Worm (Caenorhabditis elegans) whole organism, young adult: ENCODE results near the gene K02E2.7.

Experiments used
- B0019.2 ChIP-seq: fragments of 200-800 bp; sonication (Bioruptor generic); conservative IDR thresholded peaks from 2 replicates; pipeline ENCODE4 v1.3.6; 2022; ENCODE audit warnings: missing genetic modification reagents, missing genetic modification characterization, missing compliant biosample characterization
- B0035.1 ChIP-seq: sonication (generic microtip); optimal IDR thresholded peaks from 2 replicates; lab custom pipeline; 2016; ENCODE audit warnings: missing genetic modification characterization, mild to moderate bottlenecking, missing compliant biosample characterization, missing genotype, missing genetic modification reagents
- B0336.3 ChIP-seq: fragments of 200-800 bp; sonication (Bioruptor generic); IDR thresholded peaks from 2 replicates; pipeline ENCODE4 v1.3.6; 2022; ENCODE audit warnings: missing genetic modification characterization, missing compliant biosample characterization
- F10E7.11 ChIP-seq: sonication (generic microtip); optimal IDR thresholded peaks from 2 replicates; lab custom pipeline; 2017; ENCODE audit warnings: mild to moderate bottlenecking, missing genetic modification characterization, moderate library complexity, missing compliant biosample characterization
- F49E8.2 ChIP-seq: sonication (generic microtip); optimal IDR thresholded peaks from 3 replicates; lab custom pipeline; 2017; ENCODE audit warnings: missing genetic modification characterization, mild to moderate bottlenecking, missing compliant biosample characterization, antibody characterized with exemption, moderate library complexity; ENCODE audit not compliant: insufficient read depth
- F57A8.1 ChIP-seq: fragments of 200-800 bp; sonication (Bioruptor generic); optimal IDR thresholded peaks from 2 replicates; lab custom pipeline; 2018; ENCODE audit warnings: mild to moderate bottlenecking, missing genetic modification characterization, moderate library complexity, missing compliant biosample characterization
- T07F8.4 ChIP-seq: sonication (generic microtip); optimal IDR thresholded peaks from 2 replicates; lab custom pipeline; 2016; ENCODE audit warnings: mild to moderate bottlenecking, missing genetic modification characterization, moderate library complexity, missing compliant biosample characterization
- Y53G8AR.9 ChIP-seq: fragments of 200-800 bp; sonication (Bioruptor generic); conservative IDR thresholded peaks from 2 replicates; pipeline ENCODE4 v1.3.6; 2022; ENCODE audit warnings: missing genetic modification reagents, missing genetic modification characterization, missing compliant biosample characterization
- ama-1 ChIP-seq, 3 experiments: fragments of 150-350 bp in 1 of 3; sonication (generic microtip) in 2 of 3; optimal IDR thresholded peaks; 2 replicates each; lab custom pipeline; 2014 to 2018; ENCODE audit warnings: missing biosample characterization in 2 of 3, missing genetic modification characterization in 2 of 3, missing genetic modification reagents in 2 of 3
- atf-7 ChIP-seq: sonication (generic microtip); optimal IDR thresholded peaks from 2 replicates; lab custom pipeline; 2017; ENCODE audit warnings: mild to moderate bottlenecking, missing genetic modification characterization, missing compliant biosample characterization
- attf-3 ChIP-seq: fragments of 200-800 bp; sonication (Bioruptor generic); conservative IDR thresholded peaks from 2 replicates; pipeline ENCODE4 v1.3.6; 2022; ENCODE audit warnings: missing genetic modification reagents, missing genetic modification characterization, missing compliant biosample characterization
- attf-5 ChIP-seq: fragments of 200-800 bp; sonication (Bioruptor generic); optimal IDR thresholded peaks from 2 replicates; lab custom pipeline; 2018; ENCODE audit warnings: mild to moderate bottlenecking, missing genetic modification characterization, missing compliant biosample characterization
- cebp-1 ChIP-seq, 2 experiments: fragments of 200-800 bp in 1 of 2; sonication (Bioruptor generic) in 1 of 2; sonication (generic microtip) in 1 of 2; IDR thresholded peaks in 1 of 2; optimal IDR thresholded peaks in 1 of 2; 2 replicates each; pipeline versions ENCODE4 v1.3.6 to Lab custom; 2017 to 2022; ENCODE audit warnings: missing compliant biosample characterization in 2 of 2, missing genetic modification characterization in 2 of 2, mild to moderate bottlenecking in 1 of 2, missing genetic modification reagents in 1 of 2, moderate library complexity in 1 of 2
- ceh-79 ChIP-seq: sonication (generic microtip); optimal IDR thresholded peaks from 2 replicates; lab custom pipeline; 2017; ENCODE audit warnings: mild to moderate bottlenecking, missing genetic modification characterization, missing compliant biosample characterization
- ceh-91 ChIP-seq: fragments of 200-800 bp; sonication (Bioruptor generic); IDR thresholded peaks from 2 replicates; pipeline ENCODE4 v1.3.6; 2022; ENCODE audit warnings: missing genetic modification reagents, missing genetic modification characterization, missing compliant biosample characterization
- chd-7 ChIP-seq: sonication (generic microtip); optimal IDR thresholded peaks from 2 replicates; lab custom pipeline; 2016; ENCODE audit warnings: mild to moderate bottlenecking, missing genetic modification characterization, moderate library complexity, missing compliant biosample characterization
- dox-1 ChIP-seq: fragments of 200-800 bp; sonication (Bioruptor generic); IDR thresholded peaks from 2 replicates; pipeline ENCODE4 v1.3.6; 2022; ENCODE audit warnings: missing genetic modification reagents, missing genetic modification characterization, missing compliant biosample characterization
- egl-18 ChIP-seq: fragments of 200-800 bp; sonication (Bioruptor generic); IDR thresholded peaks from 2 replicates; pipeline ENCODE4 v1.3.6; 2022; ENCODE audit warnings: missing genetic modification reagents, missing genetic modification characterization, missing compliant biosample characterization
- ets-4 ChIP-seq: fragments of 200-800 bp; sonication (Bioruptor generic); optimal IDR thresholded peaks from 2 replicates; lab custom pipeline; 2018; ENCODE audit warnings: mild to moderate bottlenecking, missing genetic modification characterization, missing compliant biosample characterization
- hlh-12 ChIP-seq: sonication (generic microtip); optimal IDR thresholded peaks from 2 replicates; lab custom pipeline; 2016; ENCODE audit warnings: missing genetic modification characterization, missing compliant biosample characterization
- hlh-26 ChIP-seq: fragments of 200-800 bp; sonication (Bioruptor generic); conservative IDR thresholded peaks from 2 replicates; pipeline ENCODE4 v1.3.6; 2022; ENCODE audit warnings: missing genetic modification reagents, missing genetic modification characterization, missing compliant biosample characterization
- hmg-1.2 ChIP-seq: fragments of 200-800 bp; sonication (Bioruptor generic); IDR thresholded peaks from 2 replicates; pipeline ENCODE4 v1.3.6; 2022; ENCODE audit warnings: missing genetic modification reagents, missing genetic modification characterization, missing compliant biosample characterization
- hrde-1 ChIP-seq: sonication (generic microtip); optimal IDR thresholded peaks from 2 replicates; lab custom pipeline; 2016; ENCODE audit warnings: missing genetic modification characterization, mild to moderate bottlenecking, missing compliant biosample characterization, moderate library complexity, missing genotype, missing genetic modification reagents, borderline replicate concordance
- let-607 ChIP-seq, 2 experiments: fragments of 200-800 bp in 1 of 2; sonication (Bioruptor generic) in 1 of 2; sonication (generic microtip) in 1 of 2; optimal IDR thresholded peaks; 2 replicates each; lab custom pipeline; 2016 to 2018; ENCODE audit warnings: mild to moderate bottlenecking in 2 of 2, missing compliant biosample characterization in 2 of 2, missing genetic modification characterization in 2 of 2, moderate library complexity in 2 of 2, missing genotype in 1 of 2
- lin-40 ChIP-seq: sonication (generic microtip); optimal IDR thresholded peaks from 2 replicates; lab custom pipeline; 2016; ENCODE audit warnings: missing genetic modification characterization, mild to moderate bottlenecking, missing compliant biosample characterization, missing genotype, missing genetic modification reagents
- lin-54 ChIP-seq: fragments of 200-800 bp; sonication (Bioruptor generic); optimal IDR thresholded peaks from 2 replicates; lab custom pipeline; 2018; ENCODE audit warnings: mild to moderate bottlenecking, missing genetic modification characterization, missing compliant biosample characterization
- madf-10 ChIP-seq: sonication (generic microtip); optimal IDR thresholded peaks from 2 replicates; lab custom pipeline; 2016; ENCODE audit warnings: mild to moderate bottlenecking, missing genetic modification characterization, missing compliant biosample characterization
- madf-8 ChIP-seq: fragments of 200-800 bp; sonication (Bioruptor generic); conservative IDR thresholded peaks from 2 replicates; pipeline ENCODE4 v1.3.6; 2022; ENCODE audit warnings: missing genetic modification reagents, missing genetic modification characterization, missing compliant biosample characterization
- mel-28 ChIP-seq: sonication (generic microtip); optimal IDR thresholded peaks from 2 replicates; lab custom pipeline; 2016; ENCODE audit warnings: borderline replicate concordance, mild to moderate bottlenecking, missing genetic modification characterization, missing compliant biosample characterization
- mxl-1 ChIP-seq: sonication (generic microtip); optimal IDR thresholded peaks from 2 replicates; lab custom pipeline; 2016; ENCODE audit warnings: missing genetic modification characterization, missing compliant biosample characterization
- nfya-2 ChIP-seq: fragments of 200-800 bp; sonication (Bioruptor generic); IDR thresholded peaks from 2 replicates; pipeline ENCODE4 v1.3.6; 2022; ENCODE audit warnings: missing genetic modification reagents, missing genetic modification characterization, missing compliant biosample characterization
- nfyb-1 ChIP-seq: fragments of 200-800 bp; sonication (Bioruptor generic); IDR thresholded peaks from 2 replicates; pipeline ENCODE4 v1.3.6; 2022; ENCODE audit warnings: missing genetic modification reagents, missing genetic modification characterization, missing compliant biosample characterization
- nhr-120 ChIP-seq: fragments of 200-800 bp; sonication (Bioruptor generic); IDR thresholded peaks from 2 replicates; pipeline ENCODE4 v1.3.6; 2022; ENCODE audit warnings: missing genetic modification characterization, missing compliant biosample characterization
- nhr-80 ChIP-seq: sonication (generic microtip); optimal IDR thresholded peaks from 2 replicates; lab custom pipeline; 2016; ENCODE audit warnings: missing genetic modification characterization, missing compliant biosample characterization
- nhr-90 ChIP-seq: sonication (generic microtip); optimal IDR thresholded peaks from 2 replicates; lab custom pipeline; 2016; ENCODE audit warnings: missing genotype, mild to moderate bottlenecking, missing genetic modification characterization, missing compliant biosample characterization
- pbrm-1 ChIP-seq: fragments of 200-800 bp; sonication (Bioruptor generic); IDR thresholded peaks from 2 replicates; pipeline ENCODE4 v1.3.6; 2022; ENCODE audit warnings: missing genetic modification reagents, missing genetic modification characterization, missing compliant biosample characterization
- snpc-1.1 ChIP-seq: sonication (generic microtip); optimal IDR thresholded peaks from 2 replicates; lab custom pipeline; 2017; ENCODE audit warnings: missing genetic modification characterization, mild to moderate bottlenecking, missing compliant biosample characterization, antibody characterized with exemption, moderate library complexity, missing genotype, missing genetic modification reagents; ENCODE audit not compliant: insufficient read depth
- snpc-3.4 ChIP-seq: sonication (generic microtip); optimal IDR thresholded peaks from 2 replicates; lab custom pipeline; 2017; ENCODE audit warnings: missing genetic modification characterization, mild to moderate bottlenecking, missing compliant biosample characterization, antibody characterized with exemption, moderate library complexity, missing genotype, missing genetic modification reagents
- snpc-4 ChIP-seq, 5 experiments: fragments of 150-350 bp in 1 of 5; sonication (generic microtip) in 4 of 5; optimal IDR thresholded peaks; 2 replicates each; lab custom pipeline; 2014 to 2018; ENCODE audit warnings: missing genetic modification characterization in 5 of 5, missing biosample characterization in 3 of 5, antibody characterized with exemption in 2 of 5, mild to moderate bottlenecking in 2 of 5, missing compliant biosample characterization in 2 of 5, missing genotype in 2 of 5, moderate library complexity in 2 of 5, missing genetic modification reagents in 1 of 5
- sptf-2 ChIP-seq: fragments of 200-800 bp; sonication (Bioruptor generic); optimal IDR thresholded peaks from 2 replicates; lab custom pipeline; 2018; ENCODE audit warnings: mild to moderate bottlenecking, missing genetic modification characterization, missing compliant biosample characterization
- tbp1 ChIP-seq: fragments of 200-800 bp; sonication (Bioruptor generic); optimal IDR thresholded peaks from 2 replicates; lab custom pipeline; 2018; ENCODE audit warnings: mild to moderate bottlenecking, missing genetic modification characterization, missing compliant biosample characterization
- unc-130 ChIP-seq: sonication (generic microtip); optimal IDR thresholded peaks from 2 replicates; lab custom pipeline; 2016; ENCODE audit warnings: missing genetic modification reagents, missing genetic modification characterization, missing compliant biosample characterization
- zfh-2 ChIP-seq: fragments of 200-800 bp; sonication (Bioruptor generic); conservative IDR thresholded peaks from 2 replicates; pipeline ENCODE4 v1.3.6; 2022; ENCODE audit warnings: missing genetic modification reagents, missing genetic modification characterization, missing compliant biosample characterization
- ztf-22 ChIP-seq: fragments of 200-800 bp; sonication (Bioruptor generic); optimal IDR thresholded peaks from 2 replicates; lab custom pipeline; 2018; ENCODE audit warnings: mild to moderate bottlenecking, missing genetic modification characterization, moderate library complexity, missing compliant biosample characterization
- ztf-25 ChIP-seq: fragments of 200-800 bp; sonication (Bioruptor generic); IDR thresholded peaks from 2 replicates; pipeline ENCODE4 v1.3.6; 2022; ENCODE audit warnings: missing genetic modification reagents, missing genetic modification characterization, missing compliant biosample characterization
- ztf-26 ChIP-seq: sonication (generic microtip); optimal IDR thresholded peaks from 2 replicates; lab custom pipeline; 2017; ENCODE audit warnings: missing genetic modification characterization, missing compliant biosample characterization

K02E2.7 gene

DNA sequence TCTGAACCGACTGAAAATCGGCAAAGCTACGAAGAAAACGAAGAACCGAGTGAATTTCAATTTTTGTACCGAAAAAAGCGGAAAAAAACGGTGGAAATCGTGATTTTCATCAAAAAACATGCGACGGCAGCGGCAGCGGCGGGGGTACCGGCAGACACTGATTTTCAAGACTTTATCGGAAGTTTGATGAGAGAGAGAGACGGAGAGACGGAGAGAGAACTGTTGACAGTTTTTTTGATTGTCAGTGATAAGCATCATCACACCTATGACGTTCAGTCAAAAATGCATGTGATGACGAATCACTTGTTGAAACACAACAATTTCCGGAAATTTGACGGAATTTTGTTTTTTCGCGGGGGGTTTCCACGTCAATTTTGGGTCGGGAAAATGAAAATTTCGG is 26.6 kb upstream of the K02E2.7 start:
- no peak for TF ChIP-seq nhr-120 (GFP tag; lab: Robert Waterston, UW)
- TF ChIP-seq zfh-2 (GFP tag; lab: Robert Waterston, UW), result no peak
- peak; percentile 7; the same call in 1 of the 2 replicates for TF ChIP-seq cebp-1 (GFP tag; IDR thresholded peaks at IDR 0.05; lab: Robert Waterston, UW)
- TF ChIP-seq cebp-1 (tag; optimal IDR thresholded peaks at IDR 0.05; lab: Kevin White, UChicago), result no peak
- TF ChIP-seq ztf-26 (tag; lab: Kevin White, UChicago), result peak; percentile 30
- no peak for TF ChIP-seq F57A8.1
- no peak for TF ChIP-seq attf-3 (GFP tag; lab: Robert Waterston, UW)
- no peak for TF ChIP-seq ama-1 (optimal IDR thresholded peaks at IDR 0.05; lab: Kevin White, UChicago)
- TF ChIP-seq ama-1 (GFP tag; optimal IDR thresholded peaks at IDR 0.05; lab: Kevin White, UChicago), result no peak
- TF ChIP-seq nfyb-1 (GFP tag; lab: Robert Waterston, UW), result 0 out of 2 replicates have a peak, but pooled peaks have one; percentile 46
- no peak for TF ChIP-seq B0336.3 (GFP tag; lab: Robert Waterston, UW)
- TF ChIP-seq attf-5 (GFP tag; lab: Kevin White, UChicago), result peak; percentile 17
- TF ChIP-seq lin-54 (GFP tag; lab: Kevin White, UChicago), result peak; percentile 1
- TF ChIP-seq ets-4, result peak; percentile 33
- no peak for TF ChIP-seq hlh-26 (GFP tag; lab: Robert Waterston, UW)
- no peak for TF ChIP-seq T07F8.4 (tag; lab: Kevin White, UChicago)
- peak; percentile 46 for TF ChIP-seq ztf-22
- no peak for TF ChIP-seq mel-28 (tag; lab: Kevin White, UChicago)
- no peak for TF ChIP-seq nfya-2 (GFP tag; lab: Robert Waterston, UW)
- TF ChIP-seq hlh-12, result no peak
- peak; percentile 48 for TF ChIP-seq chd-7 (tag; lab: Kevin White, UChicago)
- TF ChIP-seq lin-40, result peak; percentile 23
- TF ChIP-seq ztf-25 (GFP tag; lab: Robert Waterston, UW), result no peak
- no peak for TF ChIP-seq F10E7.11
- TF ChIP-seq egl-18, result no peak
- TF ChIP-seq snpc-3.4 (tag; lab: Kevin White, UChicago), result no peak
- TF ChIP-seq B0035.1 (tag; lab: Kevin White, UChicago), result no peak
- no peak for TF ChIP-seq unc-130 (GFP tag; lab: Kevin White, UChicago)
- TF ChIP-seq let-607 (tag; optimal IDR thresholded peaks at IDR 0.05; lab: Kevin White, UChicago), result peak in 1 of 2 experiments; percentile 5
- no peak for TF ChIP-seq dox-1 (GFP tag; lab: Robert Waterston, UW)
- no peak for TF ChIP-seq hrde-1
- peak; percentile 32 for TF ChIP-seq nhr-90 (tag; lab: Kevin White, UChicago)
- TF ChIP-seq nhr-80 (tag; lab: Kevin White, UChicago), result peak; percentile 80
- no peak for TF ChIP-seq snpc-1.1 (tag; lab: Kevin White, UChicago)
- TF ChIP-seq madf-10 (tag; lab: Kevin White, UChicago), result peak; percentile 59
- TF ChIP-seq ceh-79 (tag; lab: Kevin White, UChicago), result no peak
- TF ChIP-seq Y53G8AR.9, result 0 out of 2 replicates have a peak, but pooled peaks have one; percentile 32
- no peak for TF ChIP-seq F49E8.2 (tag; lab: Kevin White, UChicago)
- no peak for TF ChIP-seq mxl-1 (tag; lab: Kevin White, UChicago)
- no peak for TF ChIP-seq snpc-4 (GFP tag; optimal IDR thresholded peaks at IDR 0.05; lab: Kevin White, UChicago)
- peak in 1 of 4 experiments; percentile 6 for TF ChIP-seq snpc-4 (tag; optimal IDR thresholded peaks at IDR 0.05; lab: Kevin White, UChicago)
- TF ChIP-seq ceh-91 (GFP tag; lab: Robert Waterston, UW), result no peak
- peak; percentile 26 for TF ChIP-seq tbp1 (GFP tag; lab: Kevin White, UChicago)
- TF ChIP-seq hmg-1.2 (GFP tag; lab: Robert Waterston, UW), result 0 out of 2 replicates have a peak, but pooled peaks have one; percentile 15
- TF ChIP-seq atf-7 (tag; lab: Kevin White, UChicago), result peak; percentile 76
- TF ChIP-seq B0019.2 (GFP tag; lab: Robert Waterston, UW), result no peak
- no peak for TF ChIP-seq madf-8
- TF ChIP-seq pbrm-1 (GFP tag; lab: Robert Waterston, UW), result no peak
- no peak for TF ChIP-seq sptf-2 (GFP tag; lab: Kevin White, UChicago)
